Fruit fly (Drosophila melanogaster) whole organism, embryonic: Measurements from ENCODE around the gene CG8993.

Source experiments
- Abd-B ChIP-seq: fragments of 200-800 bp; sonication (Bioruptor generic); optimal IDR thresholded peaks from 2 replicates; lab custom pipeline; 2018; ENCODE audit warnings: missing biosample characterization, mild to moderate bottlenecking, missing genetic modification characterization, moderate library complexity
- CG10267 ChIP-seq: fragments of 200-800 bp; sonication (Bioruptor generic); optimal IDR thresholded peaks from 2 replicates; lab custom pipeline; 2018; ENCODE audit warnings: missing biosample characterization, mild to moderate bottlenecking, missing genetic modification characterization, moderate library complexity
- CG10274 ChIP-seq: fragments of 200-800 bp; sonication (Bioruptor generic); optimal IDR thresholded peaks from 3 replicates; lab custom pipeline; 2017; ENCODE audit warnings: missing biosample characterization, mild to moderate bottlenecking, missing genetic modification characterization
- CG10321 ChIP-seq: fragments of 200-800 bp; sonication (Bioruptor generic); IDR thresholded peaks from 2 replicates; pipeline ENCODE4 v1.3.6; 2022; ENCODE audit warnings: missing biosample characterization, missing genetic modification characterization
- CG10431 ChIP-seq: fragments of 200-800 bp; sonication (Bioruptor generic); optimal IDR thresholded peaks from 3 replicates; lab custom pipeline; 2018; ENCODE audit warnings: missing biosample characterization, mild to moderate bottlenecking, missing genetic modification characterization
- CG11695 ChIP-seq: fragments of 200-800 bp; sonication (Bioruptor generic); IDR thresholded peaks from 3 replicates; pipeline ENCODE4 v1.3.6; 2022; ENCODE audit warnings: missing biosample characterization, missing genetic modification characterization
- CG12155 ChIP-seq: fragments of 200-800 bp; sonication (Bioruptor generic); optimal IDR thresholded peaks from 3 replicates; lab custom pipeline; 2016; ENCODE audit warnings: missing biosample characterization, missing genetic modification characterization
- CG14050 ChIP-seq: fragments of 200-800 bp; sonication (Bioruptor generic); IDR thresholded peaks from 3 replicates; pipeline ENCODE4 v1.3.6; 2022; ENCODE audit warnings: missing biosample characterization, missing genetic modification characterization
- CG15601 ChIP-seq: fragments of 200-800 bp; sonication (Bioruptor generic); optimal IDR thresholded peaks from 3 replicates; lab custom pipeline; 2019; ENCODE audit warnings: missing biosample characterization, mild to moderate bottlenecking, missing genetic modification characterization, moderate library complexity
- CG17568 ChIP-seq: fragments of 200-800 bp; sonication (Bioruptor generic); optimal IDR thresholded peaks from 2 replicates; lab custom pipeline; 2018; ENCODE audit warnings: missing biosample characterization, mild to moderate bottlenecking, missing genetic modification characterization, moderate library complexity
- CG17829 ChIP-seq: fragments of 200-800 bp; optimal IDR thresholded peaks from 2 replicates; lab custom pipeline; 2019; ENCODE audit warnings: missing biosample characterization, mild to moderate bottlenecking, missing genetic modification characterization, moderate library complexity
- CG18599 ChIP-seq: fragments of 200-800 bp; sonication (Bioruptor generic); optimal IDR thresholded peaks from 3 replicates; lab custom pipeline; 2017; ENCODE audit warnings: missing biosample characterization, missing genetic modification characterization, mild to moderate bottlenecking, moderate library complexity, missing genetic modification reagents
- CG2120 ChIP-seq: fragments of 200-800 bp; sonication (Bioruptor generic); optimal IDR thresholded peaks from 3 replicates; lab custom pipeline; 2016; ENCODE audit warnings: missing biosample characterization, missing genetic modification characterization
- CG34224 ChIP-seq: fragments of 200-800 bp; sonication (Bioruptor generic); IDR thresholded peaks from 3 replicates; pipeline ENCODE4 v1.3.6; 2022; ENCODE audit warnings: missing biosample characterization, missing genetic modification characterization; ENCODE audit not compliant: partially characterized antibody
- CG4328 ChIP-seq: fragments of 200-800 bp; sonication (Bioruptor generic); optimal IDR thresholded peaks from 3 replicates; lab custom pipeline; 2017; ENCODE audit warnings: missing biosample characterization, missing genetic modification reagents, missing genetic modification characterization
- CG6175 ChIP-seq: fragments of 200-800 bp; sonication (Bioruptor generic); IDR thresholded peaks from 3 replicates; pipeline ENCODE4 v1.3.6; 2022; ENCODE audit warnings: missing biosample characterization, missing genetic modification characterization
- CG8281 ChIP-seq: fragments of 200-800 bp; sonication (Bioruptor generic); optimal IDR thresholded peaks from 2 replicates; lab custom pipeline; 2018; ENCODE audit warnings: missing biosample characterization, mild to moderate bottlenecking, missing genetic modification characterization, moderate library complexity
- CG8765 ChIP-seq: fragments of 200-800 bp; sonication (Bioruptor generic); IDR thresholded peaks from 2 replicates; pipeline ENCODE4 v1.3.6; 2022; ENCODE audit warnings: missing biosample characterization, missing genetic modification characterization
- CG8944 ChIP-seq: fragments of 200-800 bp; sonication (Bioruptor generic); optimal IDR thresholded peaks from 3 replicates; lab custom pipeline; 2016; ENCODE audit warnings: missing biosample characterization, missing genetic modification characterization
- Camta ChIP-seq: fragments of 200-800 bp; sonication (Bioruptor generic); optimal IDR thresholded peaks from 2 replicates; lab custom pipeline; 2016; ENCODE audit warnings: missing biosample characterization, missing genetic modification characterization
- Deaf1 ChIP-seq: fragments of 200-800 bp; optimal IDR thresholded peaks from 3 replicates; lab custom pipeline; 2019; ENCODE audit warnings: missing biosample characterization, mild to moderate bottlenecking, missing genetic modification characterization, moderate library complexity
- Dref ChIP-seq: fragments of 200-800 bp; sonication (Bioruptor generic); IDR thresholded peaks from 2 replicates; pipeline ENCODE4 v1.3.6; 2022; ENCODE audit warnings: missing biosample characterization, missing genetic modification characterization
- Drgx ChIP-seq: fragments of 200-800 bp; sonication (Bioruptor generic); IDR thresholded peaks from 2 replicates; pipeline ENCODE4 v1.3.6; 2022; ENCODE audit warnings: missing biosample characterization, missing genetic modification characterization
- Gsc ChIP-seq: fragments of 200-800 bp; sonication (Bioruptor generic); IDR thresholded peaks from 2 replicates; pipeline ENCODE4 v1.3.6; 2022; ENCODE audit warnings: missing biosample characterization, missing genetic modification characterization
- Hr51 ChIP-seq, 2 experiments: fragments of 200-800 bp; sonication (Bioruptor generic); optimal IDR thresholded peaks; 2 replicates in 1 of 2; 3 replicates in 1 of 2; lab custom pipeline; 2016 to 2018; ENCODE audit warnings: missing biosample characterization in 2 of 2, missing genetic modification characterization in 2 of 2, mild to moderate bottlenecking in 1 of 2, moderate library complexity in 1 of 2
- NfI ChIP-seq: fragments of 200-800 bp; sonication (Bioruptor generic); optimal IDR thresholded peaks from 3 replicates; lab custom pipeline; 2018; ENCODE audit warnings: missing biosample characterization, mild to moderate bottlenecking, missing genetic modification characterization, moderate library complexity
- Rx ChIP-seq: fragments of 200-800 bp; sonication (Bioruptor generic); IDR thresholded peaks from 2 replicates; pipeline ENCODE4 v1.3.6; 2022; ENCODE audit warnings: missing biosample characterization, missing genetic modification characterization
- Scr ChIP-seq: fragments of 200-800 bp; sonication (Bioruptor generic); IDR thresholded peaks from 2 replicates; pipeline ENCODE4 v1.3.6; 2022; ENCODE audit warnings: missing biosample characterization, missing genetic modification characterization; ENCODE audit not compliant: partially characterized antibody
- Spps ChIP-seq: fragments of 200-800 bp; sonication (Bioruptor generic); optimal IDR thresholded peaks from 2 replicates; lab custom pipeline; 2018; ENCODE audit warnings: missing biosample characterization, mild to moderate bottlenecking, missing genetic modification characterization
- Stat92E ChIP-seq, 3 experiments: fragments of >200 bp in 2 of 3; fragments of 200-800 bp in 1 of 3; sonication (Bioruptor generic) in 1 of 3; optimal IDR thresholded peaks; 2 replicates each; lab custom pipeline; 2017 to 2019; ENCODE audit warnings: missing biosample characterization in 3 of 3, missing genetic modification characterization in 3 of 3, mild to moderate bottlenecking in 1 of 3, moderate library complexity in 1 of 3
- Taf1 ChIP-seq: fragments of 200-800 bp; sonication (Bioruptor generic); IDR thresholded peaks from 2 replicates; pipeline ENCODE4 v1.3.6; 2022; ENCODE audit warnings: missing biosample characterization, missing genetic modification characterization
- YL-1 ChIP-seq: fragments of 200-800 bp; sonication (Bioruptor generic); optimal IDR thresholded peaks from 3 replicates; lab custom pipeline; 2017; ENCODE audit warnings: missing biosample characterization, mild to moderate bottlenecking, missing genetic modification characterization
- ara ChIP-seq: fragments of 200-800 bp; sonication (Bioruptor generic); IDR thresholded peaks from 2 replicates; pipeline ENCODE4 v1.3.6; 2022; ENCODE audit warnings: missing biosample characterization, missing genetic modification characterization
- bcd ChIP-seq: fragments of 200-800 bp; sonication (Bioruptor generic); optimal IDR thresholded peaks from 2 replicates; lab custom pipeline; 2017; ENCODE audit warnings: missing biosample characterization, mild to moderate bottlenecking, missing genetic modification characterization
- chif ChIP-seq, 2 experiments: fragments of 200-800 bp; sonication (Bioruptor generic); optimal IDR thresholded peaks; 3 replicates each; lab custom pipeline; 2016; ENCODE audit warnings: missing biosample characterization in 2 of 2, missing genetic modification characterization in 2 of 2
- esg ChIP-seq: fragments of 200-800 bp; sonication (Bioruptor generic); conservative IDR thresholded peaks from 2 replicates; pipeline ENCODE4 v1.3.6; 2022; ENCODE audit warnings: missing biosample characterization, missing genetic modification characterization
- fd64A ChIP-seq: fragments of 200-800 bp; sonication (Bioruptor generic); optimal IDR thresholded peaks from 3 replicates; lab custom pipeline; 2018; ENCODE audit warnings: missing biosample characterization, mild to moderate bottlenecking, missing genetic modification characterization
- fd96Cb ChIP-seq: fragments of 200-800 bp; sonication (Bioruptor generic); optimal IDR thresholded peaks from 2 replicates; lab custom pipeline; 2018; ENCODE audit warnings: missing biosample characterization, mild to moderate bottlenecking, missing genetic modification characterization, moderate library complexity
- gsb-n ChIP-seq: fragments of 200-800 bp; sonication (Bioruptor generic); optimal IDR thresholded peaks from 3 replicates; lab custom pipeline; 2018; ENCODE audit warnings: missing biosample characterization, mild to moderate bottlenecking, missing genetic modification characterization
- hbn ChIP-seq: fragments of 200-800 bp; sonication (Bioruptor generic); IDR thresholded peaks from 2 replicates; pipeline ENCODE4 v1.3.6; 2022; ENCODE audit warnings: missing biosample characterization, missing genetic modification characterization; ENCODE audit not compliant: partially characterized antibody
- maf-S ChIP-seq: fragments of 200-800 bp; sonication (Bioruptor generic); optimal IDR thresholded peaks from 2 replicates; lab custom pipeline; 2016; ENCODE audit warnings: missing biosample characterization, missing genetic modification characterization
- pum ChIP-seq: fragments of 200-800 bp; sonication (Bioruptor generic); optimal IDR thresholded peaks from 2 replicates; lab custom pipeline; 2016; ENCODE audit warnings: missing biosample characterization, missing genetic modification characterization
- repo ChIP-seq: fragments of 200-800 bp; sonication (Bioruptor generic); optimal IDR thresholded peaks from 2 replicates; lab custom pipeline; 2016; ENCODE audit warnings: missing biosample characterization, missing genetic modification characterization
- salm ChIP-seq: fragments of 200-800 bp; sonication (Bioruptor generic); optimal IDR thresholded peaks from 2 replicates; lab custom pipeline; 2018; ENCODE audit warnings: missing biosample characterization, mild to moderate bottlenecking, missing genetic modification characterization
- slp2 ChIP-seq: fragments of 200-800 bp; sonication (Bioruptor generic); optimal IDR thresholded peaks from 2 replicates; lab custom pipeline; 2016; ENCODE audit warnings: missing biosample characterization, missing genetic modification characterization
- tgo ChIP-seq: fragments of 200-800 bp; sonication (Bioruptor generic); IDR thresholded peaks from 3 replicates; pipeline ENCODE4 v1.3.6; 2022; ENCODE audit warnings: missing biosample characterization, missing genetic modification characterization
- tll ChIP-seq, 2 experiments: fragments of 200-800 bp in 1 of 2; fragments of >200 bp in 1 of 2; sonication (Bioruptor generic) in 1 of 2; optimal IDR thresholded peaks; 2 replicates each; lab custom pipeline; 2017 to 2019; ENCODE audit warnings: missing biosample characterization in 2 of 2, missing genetic modification characterization in 2 of 2, mild to moderate bottlenecking in 1 of 2, moderate library complexity in 1 of 2
- toy ChIP-seq: fragments of 200-800 bp; sonication (Bioruptor generic); IDR thresholded peaks from 2 replicates; pipeline ENCODE4 v1.3.6; 2022; ENCODE audit warnings: missing biosample characterization, missing genetic modification characterization
- zen ChIP-seq: fragments of 200-800 bp; sonication (Bioruptor generic); optimal IDR thresholded peaks from 3 replicates; lab custom pipeline; 2018; ENCODE audit warnings: missing biosample characterization, mild to moderate bottlenecking, missing genetic modification characterization, moderate library complexity

The CG8993 gene

dm6 chr3L:2417399-2418040 is 45.5 kb downstream of the CG8993 start (continued):
- TF ChIP-seq CG10431 (peak; percentile 4), Camta (no peak), YL-1 (GFP tag; lab: Kevin White, UChicago) (no peak), fd64A (no peak), pum (GFP tag; lab: Kevin White, UChicago) (peak; percentile 27), toy (no peak), salm (tag; lab: Kevin White, UChicago) (peak; percentile 57), CG34224 (no peak), CG8944 (GFP tag; lab: Kevin White, UChicago) (no peak), zen (tag; lab: Kevin White, UChicago) (peak; percentile 29), Abd-B (GFP tag; lab: Kevin White, UChicago) (peak; percentile 68), maf-S (GFP tag; lab: Kevin White, UChicago) (peak; percentile 28), NfI (GFP tag; lab: Kevin White, UChicago) (peak; percentile 75), CG8765 (GFP tag; lab: Robert Waterston, UW) (no peak), chif (GFP tag; optimal IDR thresholded peaks at IDR 0.05; lab: Kevin White, UChicago) (peak in 1 of 2 experiments; percentile 15), CG2120 (GFP tag; lab: Kevin White, UChicago) (peak; percentile 27), Gsc (GFP tag; lab: Robert Waterston, UW) (no peak), bcd (GFP tag; lab: Kevin White, UChicago) (peak; percentile 75), repo (GFP tag; lab: Kevin White, UChicago) (no peak), CG18599 (GFP tag; lab: Kevin White, UChicago) (peak; percentile 78), CG12155 (GFP tag; lab: Kevin White, UChicago) (peak; percentile 39), tll (GFP tag; optimal IDR thresholded peaks at IDR 0.05; lab: Kevin White, UChicago) (no peak), Spps (peak; percentile 16), CG15601 (tag; lab: Kevin White, UChicago) (peak; percentile 67), Dref (GFP tag; lab: Robert Waterston, UW) (no peak), CG17568 (GFP tag; lab: Kevin White, UChicago) (peak; percentile 31), Stat92E (GFP tag; optimal IDR thresholded peaks at IDR 0.05; lab: Kevin White, UChicago) (peak in 1 of 3 experiments; percentile 68), Scr (GFP tag; lab: Robert Waterston, UW) (no peak), Hr51 (GFP tag; optimal IDR thresholded peaks at IDR 0.05; lab: Kevin White, UChicago) (peak in 1 of 2 experiments; percentile 88), slp2 (GFP tag; lab: Kevin White, UChicago) (no peak), CG4328 (GFP tag; lab: Kevin White, UChicago) (peak; percentile 76), Taf1 (GFP tag; lab: Robert Waterston, UW) (no peak), hbn (GFP tag; lab: Robert Waterston, UW) (no peak), CG14050 (GFP tag; lab: Robert Waterston, UW) (no peak), Rx (GFP tag; lab: Robert Waterston, UW) (0 out of 2 replicates have a peak, but pooled peaks have one; percentile 42), ara (GFP tag; lab: Robert Waterston, UW) (no peak), Deaf1 (peak; percentile 72), CG6175 (GFP tag; lab: Robert Waterston, UW) (no peak), Drgx (GFP tag; lab: Robert Waterston, UW) (peak; percentile 86), CG10321 (GFP tag; lab: Robert Waterston, UW) (no peak), CG8281 (tag; lab: Kevin White, UChicago) (peak; percentile 54), CG11695 (GFP tag; lab: Robert Waterston, UW) (no peak; the same call in 2 of the 3 replicates), CG17829 (tag; lab: Kevin White, UChicago) (peak; percentile 78), gsb-n (tag; lab: Kevin White, UChicago) (peak; percentile 24), CG10274 (GFP tag; lab: Kevin White, UChicago) (peak; percentile 62), esg (GFP tag; lab: Robert Waterston, UW) (peak; percentile 61; the same call in 1 of the 2 replicates), tgo (GFP tag; lab: Robert Waterston, UW) (peak; percentile 59; the same call in 2 of the 3 replicates), CG10267 (tag; lab: Kevin White, UChicago) (peak; percentile 77), fd96Cb (peak; percentile 74)
